Fruit fly (Drosophila melanogaster) whole organism, prepupa: ENCODE results near the gene NimA.

ENCODE experiments used
- Blimp-1 ChIP-seq: fragments of 200-800 bp; sonication (Bioruptor generic); optimal IDR thresholded peaks from 3 replicates; lab custom pipeline; 2017; ENCODE audit warnings: missing biosample characterization, missing genetic modification characterization, mild to moderate bottlenecking, moderate library complexity, missing genetic modification reagents
- CG10631 ChIP-seq: fragments of 200-800 bp; sonication (Bioruptor generic); optimal IDR thresholded peaks from 2 replicates; lab custom pipeline; 2016; ENCODE audit warnings: missing biosample characterization, missing genetic modification characterization
- CG6276 ChIP-seq: fragments of 200-800 bp; sonication (Bioruptor generic); optimal IDR thresholded peaks from 2 replicates; lab custom pipeline; 2017; ENCODE audit warnings: missing biosample characterization, mild to moderate bottlenecking, missing genetic modification characterization
- Eip93F ChIP-seq: fragments of 200-800 bp; sonication (Bioruptor generic); optimal IDR thresholded peaks from 2 replicates; lab custom pipeline; 2016; ENCODE audit warnings: missing biosample characterization, mild to moderate bottlenecking, missing genetic modification characterization
- Ets21C ChIP-seq: fragments of 200-800 bp; sonication (Bioruptor generic); optimal IDR thresholded peaks from 3 replicates; lab custom pipeline; 2016; ENCODE audit warnings: missing biosample characterization, missing genetic modification characterization
- Lpt ChIP-seq: fragments of 200-800 bp; sonication (Bioruptor generic); optimal IDR thresholded peaks from 3 replicates; lab custom pipeline; 2016; ENCODE audit warnings: missing biosample characterization, missing genetic modification characterization

DNA sequence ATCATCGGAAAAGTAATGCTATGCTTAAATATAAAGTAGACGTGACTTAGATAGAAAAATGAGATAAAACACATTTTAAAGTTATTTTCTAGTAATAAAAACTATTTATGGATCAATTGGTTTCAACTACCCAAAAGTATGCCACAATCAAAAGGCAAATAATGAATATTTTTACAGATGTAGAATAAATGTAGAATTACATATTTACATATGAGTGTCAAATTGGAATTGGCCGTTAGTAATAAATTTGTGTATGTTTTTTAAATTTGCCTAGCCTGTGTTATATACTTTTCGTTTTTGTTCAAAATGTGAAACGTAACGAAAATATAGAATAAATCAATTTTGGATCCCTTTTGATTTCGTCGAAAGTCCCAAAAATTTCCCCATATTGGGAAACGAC, 45.6 kb upstream of the NimA start, which contains the start of gene Acyp:
- TF ChIP-seq CG6276 (GFP tag; lab: Kevin White, UChicago) = no peak
- no peak for TF ChIP-seq Lpt (GFP tag; lab: Kevin White, UChicago)
- no peak for TF ChIP-seq Eip93F (GFP tag; lab: Kevin White, UChicago)
- TF ChIP-seq CG10631 = no peak
- TF ChIP-seq Blimp-1 (GFP tag; lab: Kevin White, UChicago) = no peak
- no peak for TF ChIP-seq Ets21C
